Fruit fly (Drosophila melanogaster) whole organism, wandering third instar larva: ENCODE measurements around the gene CG34266.

ENCODE experiments used
- Abd-B ChIP-seq: fragments of >200 bp; optimal IDR thresholded peaks from 2 replicates; lab custom pipeline; 2017; ENCODE audit warnings: missing biosample characterization, missing genetic modification characterization
- CG32264 ChIP-seq: fragments of 200-800 bp; sonication (Bioruptor generic); optimal IDR thresholded peaks from 2 replicates; lab custom pipeline; 2016; ENCODE audit warnings: missing biosample characterization, missing genetic modification characterization
- CG9705 ChIP-seq: fragments of 200-800 bp; sonication (Bioruptor generic); optimal IDR thresholded peaks from 2 replicates; lab custom pipeline; 2018; ENCODE audit warnings: missing biosample characterization, mild to moderate bottlenecking, missing genetic modification characterization
- CrebA ChIP-seq: fragments of 200-800 bp; sonication (Bioruptor generic); optimal IDR thresholded peaks from 2 replicates; lab custom pipeline; 2016; ENCODE audit warnings: missing biosample characterization, mild to moderate bottlenecking, missing genetic modification characterization, borderline replicate concordance
- GATAd ChIP-seq: sonication (Bioruptor generic); optimal IDR thresholded peaks from 2 replicates; lab custom pipeline; 2016; ENCODE audit warnings: missing biosample characterization, missing genetic modification characterization
- HLH106 ChIP-seq: fragments of 200-800 bp; optimal IDR thresholded peaks from 3 replicates; lab custom pipeline; 2019; ENCODE audit warnings: missing biosample characterization, mild to moderate bottlenecking, missing genetic modification characterization, moderate library complexity
- Hnf4 ChIP-seq: fragments of 200-800 bp; sonication (Bioruptor generic); optimal IDR thresholded peaks from 2 replicates; lab custom pipeline; 2016; ENCODE audit warnings: missing biosample characterization, mild to moderate bottlenecking, missing genetic modification characterization
- Hr83 ChIP-seq: fragments of 200-300 bp; sonication (Bioruptor generic); optimal IDR thresholded peaks from 2 replicates; lab custom pipeline; 2016; ENCODE audit warnings: missing biosample characterization, mild to moderate bottlenecking, missing genetic modification characterization, moderate library complexity; ENCODE audit not compliant: poor library complexity, severe bottlenecking
- Jra ChIP-seq: sonication (Bioruptor generic); optimal IDR thresholded peaks from 2 replicates; lab custom pipeline; 2016; ENCODE audit warnings: missing biosample characterization, missing genetic modification characterization
- Mio ChIP-seq: sonication (Bioruptor generic); optimal IDR thresholded peaks from 2 replicates; lab custom pipeline; 2016; ENCODE audit warnings: missing biosample characterization, missing genetic modification characterization
- Myc ChIP-seq: fragments of >200 bp; optimal IDR thresholded peaks from 2 replicates; lab custom pipeline; 2017
- N ChIP-seq: fragments of >200 bp; optimal IDR thresholded peaks from 2 replicates; lab custom pipeline; 2018; ENCODE audit warnings: missing biosample characterization, missing external identifiers, missing genetic modification characterization
- OdsH ChIP-seq: fragments of 200-800 bp; sonication (Bioruptor generic); optimal IDR thresholded peaks from 2 replicates; lab custom pipeline; 2016; ENCODE audit warnings: missing biosample characterization, mild to moderate bottlenecking, missing genetic modification characterization
- Rel ChIP-seq, 2 experiments: fragments of 200-800 bp; sonication (Bioruptor generic) in 1 of 2; optimal IDR thresholded peaks; 2 replicates in 1 of 2; 3 replicates in 1 of 2; lab custom pipeline; 2016 to 2019; ENCODE audit warnings: mild to moderate bottlenecking in 2 of 2, missing biosample characterization in 2 of 2, missing genetic modification characterization in 2 of 2, moderate library complexity in 1 of 2
- Sp1 ChIP-seq: fragments of 200-800 bp; sonication (Bioruptor generic); optimal IDR thresholded peaks from 3 replicates; lab custom pipeline; 2019; ENCODE audit warnings: missing biosample characterization, mild to moderate bottlenecking, missing genetic modification characterization, moderate library complexity
- Vsx2 ChIP-seq: fragments of 200-300, 225-300 bp; sonication (Bioruptor generic); optimal IDR thresholded peaks from 2 replicates; lab custom pipeline; 2018; ENCODE audit warnings: missing biosample characterization, missing genetic modification characterization; ENCODE audit not compliant: partially characterized antibody
- br ChIP-seq: fragments of 200-800 bp; sonication (Bioruptor generic); optimal IDR thresholded peaks from 2 replicates; lab custom pipeline; 2016; ENCODE audit warnings: missing biosample characterization, missing genetic modification characterization
- dl ChIP-seq, 2 experiments: fragments of 175-275, 200-275 bp in 1 of 2; fragments of 200-275 bp in 1 of 2; sonication (Bioruptor generic); optimal IDR thresholded peaks; lab custom pipeline; 2018; ENCODE audit warnings: mild to moderate bottlenecking in 2 of 2, missing biosample characterization in 2 of 2, missing genetic modification characterization in 2 of 2, moderate library complexity in 2 of 2; ENCODE audit not compliant: partially characterized antibody in 2 of 2, insufficient read depth in 1 of 2
- ey ChIP-seq: fragments of 200-800 bp; sonication (Bioruptor generic); optimal IDR thresholded peaks from 2 replicates; lab custom pipeline; 2016; ENCODE audit warnings: missing biosample characterization, missing genetic modification characterization
- foxo ChIP-seq, 2 experiments: fragments of 200-800 bp; sonication (Bioruptor generic); optimal IDR thresholded peaks; 2 replicates in 1 of 2; 3 replicates in 1 of 2; lab custom pipeline; 2016 to 2017; ENCODE audit warnings: missing biosample characterization in 2 of 2, missing genetic modification characterization in 2 of 2
- fru ChIP-seq: fragments of 200-800 bp; sonication (Bioruptor generic); optimal IDR thresholded peaks from 3 replicates; lab custom pipeline; 2016; ENCODE audit warnings: missing biosample characterization, mild to moderate bottlenecking, missing genetic modification characterization
- h ChIP-seq: fragments of 200-800 bp; sonication (Bioruptor generic); optimal IDR thresholded peaks from 3 replicates; lab custom pipeline; 2016; ENCODE audit warnings: missing biosample characterization, mild to moderate bottlenecking, missing genetic modification characterization
- pan ChIP-seq: fragments of >200 bp; optimal IDR thresholded peaks from 2 replicates; lab custom pipeline; 2017
- psq ChIP-seq: fragments of 200-800 bp; sonication (Bioruptor generic); optimal IDR thresholded peaks from 3 replicates; lab custom pipeline; 2017; ENCODE audit warnings: missing biosample characterization, mild to moderate bottlenecking, missing genetic modification characterization, moderate library complexity
- rgr ChIP-seq: fragments of 200-800 bp; sonication (Bioruptor generic); optimal IDR thresholded peaks from 3 replicates; lab custom pipeline; 2016; ENCODE audit warnings: missing biosample characterization, mild to moderate bottlenecking, missing genetic modification characterization
- sage ChIP-seq: fragments of 200-800 bp; sonication (Bioruptor generic); optimal IDR thresholded peaks from 2 replicates; lab custom pipeline; 2016; ENCODE audit warnings: missing biosample characterization, mild to moderate bottlenecking, missing genetic modification characterization
- sv ChIP-seq: fragments of 200-800 bp; sonication (Bioruptor generic); optimal IDR thresholded peaks from 3 replicates; lab custom pipeline; 2016; ENCODE audit warnings: missing biosample characterization, missing genetic modification characterization
- tai ChIP-seq: sonication (Bioruptor generic); optimal IDR thresholded peaks from 2 replicates; lab custom pipeline; 2016; ENCODE audit warnings: missing biosample characterization, missing genetic modification characterization
- usp ChIP-seq: fragments of >200 bp; optimal IDR thresholded peaks from 2 replicates; lab custom pipeline; 2017; ENCODE audit warnings: missing biosample characterization, missing genetic modification characterization
- woc ChIP-seq: sonication (Bioruptor generic); optimal IDR thresholded peaks from 2 replicates; lab custom pipeline; 2016; ENCODE audit warnings: missing biosample characterization, mild to moderate bottlenecking, missing genetic modification characterization

CG34266 gene

dm6 chr3L:4687133-4687532 is 9.5 kb downstream of the CG34266 start, which contains the start of gene axo:
TSS of gene axo (minus strand) at chr3L:4687317.
- TF ChIP-seq N (GFP tag; lab: Kevin White, UChicago) (no peak), Rel (GFP tag; optimal IDR thresholded peaks at IDR 0.05; lab: Kevin White, UChicago) (no peak), Rel (tag; optimal IDR thresholded peaks at IDR 0.05; lab: Kevin White, UChicago) (peak; percentile 11)

dm6 chr3L:4688674-4689073 is 11.0 kb downstream of the CG34266 start, which contains the start of gene CG7514:
TSS of gene CG7514 (minus strand) at chr3L:4688774.
- TF ChIP-seq Sp1 (GFP tag; lab: Kevin White, UChicago) = no peak

- TF ChIP-seq psq (GFP tag; lab: Kevin White, UChicago) = no peak
- no peak for TF ChIP-seq GATAd (GFP tag; lab: Kevin White, UChicago)
- no peak for TF ChIP-seq sv (GFP tag; lab: Kevin White, UChicago)
- TF ChIP-seq foxo (GFP tag; optimal IDR thresholded peaks at IDR 0.05; lab: Kevin White, UChicago) = no peak
- TF ChIP-seq usp (GFP tag; lab: Kevin White, UChicago) = no peak
- no peak for TF ChIP-seq Vsx2
- TF ChIP-seq, all 38 proteins: peak for 0
Measured at dm6 chr3L:4689970-4690369, 12.3 kb downstream of the CG34266 start, which contains the start of gene CG18418. TSS of gene CG18418 (minus strand) at chr3L:4690070.

- TF ChIP-seq Vsx2 = no peak
- no peak for TF ChIP-seq pan (lab: Kevin White, UChicago)
- TF ChIP-seq Sp1 (GFP tag; lab: Kevin White, UChicago) = no peak
- TF ChIP-seq Myc = peak; percentile 35
- TF ChIP-seq sv (GFP tag; lab: Kevin White, UChicago) = no peak
- TF ChIP-seq woc (GFP tag; lab: Kevin White, UChicago) = peak; percentile 4
- peak; percentile 15 for TF ChIP-seq h (GFP tag; lab: Kevin White, UChicago)
- TF ChIP-seq Mio = no peak
- no peak for TF ChIP-seq CG9705 (GFP tag; lab: Kevin White, UChicago)
- peak; percentile 4 for TF ChIP-seq br (GFP tag; lab: Kevin White, UChicago)
- peak; percentile 18 for TF ChIP-seq ey (GFP tag; lab: Kevin White, UChicago)
- peak; percentile 23 for TF ChIP-seq rgr (GFP tag; lab: Kevin White, UChicago)
- no peak for TF ChIP-seq CG32264 (GFP tag; lab: Kevin White, UChicago)
- TF ChIP-seq foxo (GFP tag; optimal IDR thresholded peaks at IDR 0.05; lab: Kevin White, UChicago) = peak in 1 of 2 experiments; percentile 20
- no peak for TF ChIP-seq sage
- TF ChIP-seq Hnf4 (GFP tag; lab: Kevin White, UChicago) = peak; percentile 14
- no peak for TF ChIP-seq Rel (GFP tag; optimal IDR thresholded peaks at IDR 0.05; lab: Kevin White, UChicago)
- TF ChIP-seq Rel (tag; optimal IDR thresholded peaks at IDR 0.05; lab: Kevin White, UChicago) = no peak
- TF ChIP-seq HLH106 (tag; lab: Kevin White, UChicago) = peak; percentile 27
- TF ChIP-seq fru = no peak
- peak; percentile 3 for TF ChIP-seq OdsH
- TF ChIP-seq tai (GFP tag; lab: Kevin White, UChicago) = peak; percentile 50
- TF ChIP-seq, all 38 proteins: peak for 11
Measured at dm6 chr3L:4690698-4691097, 13.1 kb downstream of the CG34266 start.

- TF ChIP-seq sv (GFP tag; lab: Kevin White, UChicago) = no peak
- TF ChIP-seq CrebA (GFP tag; lab: Kevin White, UChicago) = no peak
- TF ChIP-seq Myc = no peak
- no peak for TF ChIP-seq tai (GFP tag; lab: Kevin White, UChicago)
- no peak for TF ChIP-seq h (GFP tag; lab: Kevin White, UChicago)
- TF ChIP-seq rgr (GFP tag; lab: Kevin White, UChicago) = no peak
- no peak for TF ChIP-seq fru
- no peak for TF ChIP-seq sage
- no peak for TF ChIP-seq Jra (GFP tag; lab: Kevin White, UChicago)
- no peak for TF ChIP-seq foxo (GFP tag; optimal IDR thresholded peaks at IDR 0.05; lab: Kevin White, UChicago)
- no peak for TF ChIP-seq Vsx2
- no peak for TF ChIP-seq N (GFP tag; lab: Kevin White, UChicago)
- no peak for TF ChIP-seq CG9705 (GFP tag; lab: Kevin White, UChicago)
- no peak for TF ChIP-seq dl (GFP tag; optimal IDR thresholded peaks at IDR 0.05; lab: Kevin White, UChicago; ENCODE audit: insufficient read depth in 1 of 2, partially characterized antibody in 2 of 2)
- no peak for TF ChIP-seq Hr83 (GFP tag; lab: Kevin White, UChicago)
- no peak for TF ChIP-seq CG32264 (GFP tag; lab: Kevin White, UChicago)
- TF ChIP-seq Rel (GFP tag; optimal IDR thresholded peaks at IDR 0.05; lab: Kevin White, UChicago) = no peak
- no peak for TF ChIP-seq Rel (tag; optimal IDR thresholded peaks at IDR 0.05; lab: Kevin White, UChicago)
- no peak for TF ChIP-seq Abd-B (GFP tag; lab: Kevin White, UChicago)
- TF ChIP-seq Mio = no peak
Measured at dm6 chr3L:4691775-4692174, 14.1 kb downstream of the CG34266 start.
